Fruit fly (Drosophila melanogaster): Measurements from ENCODE around the gene LManIII.

DNA sequence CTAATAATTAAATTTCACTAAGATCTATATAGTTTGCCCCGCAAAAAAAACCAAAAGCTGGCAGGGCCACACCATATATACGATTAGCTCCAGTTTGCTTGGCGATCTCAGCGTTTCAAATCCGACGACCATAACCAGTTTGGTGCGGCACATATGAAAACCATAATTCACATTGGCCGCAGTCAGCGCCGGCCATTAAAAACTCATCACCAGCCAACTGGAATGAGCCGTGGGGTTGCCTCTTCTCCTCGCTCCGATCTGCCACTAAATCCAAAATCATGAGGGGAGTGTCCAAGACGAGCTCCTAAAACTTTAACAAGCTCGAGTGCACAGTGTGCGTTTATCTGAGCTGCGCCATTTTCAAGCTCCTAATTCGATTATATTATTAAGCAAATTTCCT is 48.8 kb upstream of the LManIII start:
- TF ChIP-seq Sin3A (optimal IDR thresholded peaks at IDR 0.05) (no peak), ttk (optimal IDR thresholded peaks at IDR 0.05) (no peak), insv (optimal IDR thresholded peaks at IDR 0.05) (no peak), h (optimal IDR thresholded peaks at IDR 0.05) (no peak), Myc (optimal IDR thresholded peaks at IDR 0.05) (no peak)
